Fruit fly (Drosophila melanogaster) whole organism, embryonic: ENCODE results near the gene nAChRbeta1.

Source experiments
- Atf6 ChIP-seq: fragments of 200-800 bp; sonication (Bioruptor generic); IDR thresholded peaks from 2 replicates; pipeline ENCODE4 v1.3.6; 2022; ENCODE audit warnings: missing biosample characterization, missing genetic modification characterization
- C15 ChIP-seq: fragments of 200-800 bp; sonication (Bioruptor generic); IDR thresholded peaks from 3 replicates; pipeline ENCODE4 v1.3.6; 2022; ENCODE audit warnings: missing biosample characterization, missing genetic modification characterization
- CG10543 ChIP-seq: fragments of 200-800 bp; sonication (Bioruptor generic); optimal IDR thresholded peaks from 3 replicates; lab custom pipeline; 2017; ENCODE audit warnings: missing biosample characterization, mild to moderate bottlenecking, missing genetic modification characterization, moderate library complexity
- CG12155 ChIP-seq: fragments of 200-800 bp; sonication (Bioruptor generic); optimal IDR thresholded peaks from 3 replicates; lab custom pipeline; 2016; ENCODE audit warnings: missing biosample characterization, missing genetic modification characterization
- CG12299 ChIP-seq: fragments of 200-800 bp; sonication (Bioruptor generic); optimal IDR thresholded peaks from 2 replicates; lab custom pipeline; 2018; ENCODE audit warnings: missing biosample characterization, mild to moderate bottlenecking, missing genetic modification characterization
- CG12391 ChIP-seq: fragments of 200-800 bp; sonication (Bioruptor generic); optimal IDR thresholded peaks from 3 replicates; lab custom pipeline; 2018; ENCODE audit warnings: missing biosample characterization, mild to moderate bottlenecking, missing genetic modification characterization, moderate library complexity
- CG12942 ChIP-seq: fragments of 200-800 bp; sonication (Bioruptor generic); optimal IDR thresholded peaks from 3 replicates; lab custom pipeline; 2016; ENCODE audit warnings: missing biosample characterization, missing genetic modification characterization
- CG13123 ChIP-seq: fragments of 200-800 bp; sonication (Bioruptor generic); optimal IDR thresholded peaks from 2 replicates; lab custom pipeline; 2016; ENCODE audit warnings: missing biosample characterization, missing genetic modification characterization
- CG13287 ChIP-seq: fragments of 200-800 bp; sonication (Bioruptor generic); IDR thresholded peaks from 2 replicates; pipeline ENCODE4 v1.3.6; 2022; ENCODE audit warnings: missing biosample characterization, missing genetic modification characterization; ENCODE audit not compliant: partially characterized antibody
- CG14860 ChIP-seq: fragments of 200-800 bp; sonication (Bioruptor generic); IDR thresholded peaks from 3 replicates; pipeline ENCODE4 v1.3.6; 2022; ENCODE audit warnings: missing biosample characterization, missing genetic modification characterization; ENCODE audit not compliant: partially characterized antibody
- CG1602 ChIP-seq: fragments of 200-800 bp; sonication (Bioruptor generic); optimal IDR thresholded peaks from 3 replicates; lab custom pipeline; 2016; ENCODE audit warnings: missing biosample characterization, missing genetic modification characterization
- CG1647 ChIP-seq: fragments of 200-800 bp; sonication (Bioruptor generic); optimal IDR thresholded peaks from 3 replicates; lab custom pipeline; 2016; ENCODE audit warnings: missing biosample characterization, missing genetic modification characterization
- CG17359 ChIP-seq: fragments of 200-800 bp; sonication (Bioruptor generic); optimal IDR thresholded peaks from 3 replicates; lab custom pipeline; 2018; ENCODE audit warnings: missing biosample characterization, mild to moderate bottlenecking, missing genetic modification characterization, moderate library complexity
- CG17802 ChIP-seq: fragments of 200-800 bp; sonication (Bioruptor generic); optimal IDR thresholded peaks from 2 replicates; lab custom pipeline; 2018; ENCODE audit warnings: missing biosample characterization, mild to moderate bottlenecking, missing genetic modification characterization, moderate library complexity
- CG33213 ChIP-seq: fragments of 200-800 bp; sonication (Bioruptor generic); optimal IDR thresholded peaks from 3 replicates; lab custom pipeline; 2016; ENCODE audit warnings: missing biosample characterization, missing genetic modification characterization
- CG3847 ChIP-seq: fragments of 200-800 bp; sonication (Bioruptor generic); IDR thresholded peaks from 2 replicates; pipeline ENCODE4 v1.3.6; 2022; ENCODE audit warnings: missing biosample characterization, missing genetic modification characterization
- CG4617 ChIP-seq: fragments of 200-800 bp; sonication (Bioruptor generic); optimal IDR thresholded peaks from 3 replicates; lab custom pipeline; 2016; ENCODE audit warnings: missing biosample characterization, missing genetic modification characterization, borderline replicate concordance
- CG5953 ChIP-seq: fragments of 200-800 bp; sonication (Bioruptor generic); IDR thresholded peaks from 2 replicates; pipeline ENCODE4 v1.3.6; 2022; ENCODE audit warnings: missing biosample characterization, missing genetic modification characterization
- HLHmδ ChIP-seq: fragments of 200-800 bp; sonication (Bioruptor generic); optimal IDR thresholded peaks from 2 replicates; lab custom pipeline; 2018; ENCODE audit warnings: missing biosample characterization, mild to moderate bottlenecking, missing genetic modification characterization, moderate library complexity
- Hey ChIP-seq: fragments of 200-800 bp; sonication (Bioruptor generic); optimal IDR thresholded peaks from 3 replicates; lab custom pipeline; 2018; ENCODE audit warnings: missing biosample characterization, mild to moderate bottlenecking, missing genetic modification characterization
- HmgZ ChIP-seq: fragments of 200-800 bp; sonication (Bioruptor generic); optimal IDR thresholded peaks from 2 replicates; lab custom pipeline; 2018; ENCODE audit warnings: missing biosample characterization, mild to moderate bottlenecking, missing genetic modification characterization
- Max ChIP-seq: fragments of 200-800 bp; sonication (Bioruptor generic); optimal IDR thresholded peaks from 2 replicates; lab custom pipeline; 2016; ENCODE audit warnings: missing biosample characterization, mild to moderate bottlenecking, missing genetic modification characterization
- Mes4 ChIP-seq: fragments of 200-800 bp; sonication (Bioruptor generic); optimal IDR thresholded peaks from 2 replicates; lab custom pipeline; 2016; ENCODE audit warnings: missing biosample characterization, missing genetic modification characterization
- Nf-YC ChIP-seq: fragments of 200-800 bp; optimal IDR thresholded peaks from 3 replicates; lab custom pipeline; 2019; ENCODE audit warnings: missing biosample characterization, mild to moderate bottlenecking, missing genetic modification characterization, moderate library complexity
- NfI ChIP-seq: fragments of 200-800 bp; sonication (Bioruptor generic); optimal IDR thresholded peaks from 3 replicates; lab custom pipeline; 2018; ENCODE audit warnings: missing biosample characterization, mild to moderate bottlenecking, missing genetic modification characterization, moderate library complexity
- Sox100B ChIP-seq: fragments of 200-800 bp; sonication (Bioruptor generic); optimal IDR thresholded peaks from 3 replicates; lab custom pipeline; 2018; ENCODE audit warnings: missing biosample characterization, mild to moderate bottlenecking, missing genetic modification characterization
- Sox102F ChIP-seq: fragments of 200-800 bp; sonication (Bioruptor generic); optimal IDR thresholded peaks from 2 replicates; lab custom pipeline; 2018; ENCODE audit warnings: missing biosample characterization, mild to moderate bottlenecking, missing genetic modification characterization, moderate library complexity
- Sry-β ChIP-seq: fragments of 200-800 bp; sonication (Bioruptor generic); optimal IDR thresholded peaks from 2 replicates; lab custom pipeline; 2018; ENCODE audit warnings: missing biosample characterization, mild to moderate bottlenecking, missing genetic modification characterization, moderate library complexity
- Tbp ChIP-seq: fragments of >200 bp; optimal IDR thresholded peaks from 2 replicates; lab custom pipeline; 2018; ENCODE audit warnings: missing biosample characterization, missing genetic modification characterization
- Usf ChIP-seq: fragments of 200-800 bp; sonication (Bioruptor generic); optimal IDR thresholded peaks from 2 replicates; lab custom pipeline; 2017; ENCODE audit warnings: missing genotype, missing biosample characterization, missing genetic modification characterization
- abd-A ChIP-seq: fragments of 200-800 bp; sonication (Bioruptor generic); optimal IDR thresholded peaks from 3 replicates; lab custom pipeline; 2019; ENCODE audit warnings: missing biosample characterization, mild to moderate bottlenecking, missing genetic modification characterization, moderate library complexity
- bbx ChIP-seq: fragments of 200-800 bp; sonication (Bioruptor generic); IDR thresholded peaks from 2 replicates; pipeline ENCODE4 v1.3.6; 2022; ENCODE audit warnings: missing biosample characterization, missing genetic modification characterization; ENCODE audit not compliant: partially characterized antibody
- cwo ChIP-seq: fragments of 200-800 bp; sonication (Bioruptor generic); optimal IDR thresholded peaks from 3 replicates; lab custom pipeline; 2017; ENCODE audit warnings: missing biosample characterization, missing genetic modification characterization, mild to moderate bottlenecking, moderate library complexity, missing genetic modification reagents
- dmrt11E ChIP-seq: fragments of 200-800 bp; sonication (Bioruptor generic); optimal IDR thresholded peaks from 3 replicates; lab custom pipeline; 2018; ENCODE audit warnings: missing biosample characterization, mild to moderate bottlenecking, missing genetic modification characterization, moderate library complexity
- eve ChIP-seq, 2 experiments: fragments of >200 bp; optimal IDR thresholded peaks; 2 replicates each; lab custom pipeline; 2017; ENCODE audit warnings: missing biosample characterization in 2 of 2, missing genetic modification characterization in 2 of 2
- fd96Cb ChIP-seq: fragments of 200-800 bp; sonication (Bioruptor generic); optimal IDR thresholded peaks from 2 replicates; lab custom pipeline; 2018; ENCODE audit warnings: missing biosample characterization, mild to moderate bottlenecking, missing genetic modification characterization, moderate library complexity
- fru ChIP-seq: fragments of >200 bp; optimal IDR thresholded peaks from 2 replicates; lab custom pipeline; 2017
- gce ChIP-seq: fragments of 200-800 bp; sonication (Bioruptor generic); IDR thresholded peaks from 3 replicates; pipeline ENCODE4 v1.3.6; 2022; ENCODE audit warnings: missing biosample characterization, missing genetic modification characterization
- kay ChIP-seq: fragments of 200-800 bp; sonication (Bioruptor generic); optimal IDR thresholded peaks from 2 replicates; lab custom pipeline; 2016; ENCODE audit warnings: missing biosample characterization, missing genetic modification characterization
- knrl ChIP-seq: fragments of 200-800 bp; sonication (Bioruptor generic); IDR thresholded peaks from 3 replicates; pipeline ENCODE4 v1.3.6; 2022; ENCODE audit warnings: missing biosample characterization, missing genetic modification characterization; ENCODE audit not compliant: partially characterized antibody
- nerfin-1 ChIP-seq: fragments of 200-800 bp; sonication (Bioruptor generic); optimal IDR thresholded peaks from 3 replicates; lab custom pipeline; 2019; ENCODE audit warnings: missing biosample characterization, mild to moderate bottlenecking, missing genetic modification characterization, moderate library complexity
- oc ChIP-seq: fragments of 200-800 bp; sonication (Bioruptor generic); optimal IDR thresholded peaks from 2 replicates; lab custom pipeline; 2018; ENCODE audit warnings: missing biosample characterization, mild to moderate bottlenecking, missing genetic modification characterization, moderate library complexity
- salm ChIP-seq: fragments of 200-800 bp; sonication (Bioruptor generic); optimal IDR thresholded peaks from 2 replicates; lab custom pipeline; 2018; ENCODE audit warnings: missing biosample characterization, mild to moderate bottlenecking, missing genetic modification characterization
- sd ChIP-seq: fragments of 200-800 bp; sonication (Bioruptor generic); optimal IDR thresholded peaks from 3 replicates; lab custom pipeline; 2018; ENCODE audit warnings: missing biosample characterization, mild to moderate bottlenecking, missing genetic modification characterization, moderate library complexity
- sens ChIP-seq: fragments of 200-800 bp; sonication (Bioruptor generic); peaks from one replicate; lab custom pipeline; 2016; ENCODE audit warnings: missing biosample characterization, missing genetic modification characterization
- sqz ChIP-seq: fragments of 200-800 bp; sonication (Bioruptor generic); optimal IDR thresholded peaks from 3 replicates; lab custom pipeline; 2018; ENCODE audit warnings: missing biosample characterization, mild to moderate bottlenecking, missing genetic modification characterization
- sug ChIP-seq: fragments of 200-800 bp; optimal IDR thresholded peaks from 2 replicates; lab custom pipeline; 2019; ENCODE audit warnings: missing biosample characterization, mild to moderate bottlenecking, missing genetic modification characterization, moderate library complexity
- toy ChIP-seq: fragments of 200-800 bp; sonication (Bioruptor generic); IDR thresholded peaks from 2 replicates; pipeline ENCODE4 v1.3.6; 2022; ENCODE audit warnings: missing biosample characterization, missing genetic modification characterization
- trem ChIP-seq: fragments of 200-800 bp; optimal IDR thresholded peaks from 3 replicates; lab custom pipeline; 2019; ENCODE audit warnings: missing biosample characterization, mild to moderate bottlenecking, missing genetic modification characterization, moderate library complexity
- unc-4 ChIP-seq: fragments of 200-800 bp; sonication (Bioruptor generic); IDR thresholded peaks from 2 replicates; pipeline ENCODE4 v1.3.6; 2022; ENCODE audit warnings: missing biosample characterization, missing genetic modification characterization; ENCODE audit not compliant: partially characterized antibody
- vfl ChIP-seq: fragments of 200-800 bp; sonication (Bioruptor generic); optimal IDR thresholded peaks from 2 replicates; lab custom pipeline; 2016; ENCODE audit warnings: missing biosample characterization, missing genetic modification characterization
- wor ChIP-seq: fragments of 200-800 bp; sonication (Bioruptor generic); IDR thresholded peaks from 2 replicates; pipeline ENCODE4 v1.3.6; 2022; ENCODE audit warnings: missing biosample characterization, missing genetic modification characterization

The nAChRbeta1 gene

DNA sequence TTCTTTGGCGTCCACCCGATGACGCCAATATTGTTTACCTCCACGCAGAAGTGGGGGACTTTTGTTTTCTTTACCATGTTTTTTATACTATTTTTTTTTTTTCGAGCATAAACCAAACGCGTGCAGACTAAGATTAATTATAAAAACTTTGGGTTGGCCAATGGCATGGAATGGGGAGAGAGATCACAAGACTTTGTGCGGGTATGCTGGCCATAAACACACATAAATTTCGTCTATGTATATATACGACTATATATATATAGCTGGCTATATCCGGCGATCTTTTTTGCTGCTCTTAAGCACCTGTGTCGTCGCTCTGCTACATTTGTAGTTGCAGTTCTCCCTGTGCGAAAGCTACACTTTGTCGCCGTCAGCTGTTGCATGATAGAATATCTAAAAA, 17.2 kb upstream of the nAChRbeta1 start:
- TF ChIP-seq CG13287 (GFP tag; lab: Robert Waterston, UW) (0 out of 2 replicates have a peak, but pooled peaks have one; percentile 18), fd96Cb (tag; lab: Kevin White, UChicago) (no peak), Mes4 (GFP tag; lab: Kevin White, UChicago) (no peak), CG1602 (GFP tag; lab: Kevin White, UChicago) (no peak), CG12391 (no peak), CG3847 (GFP tag; lab: Robert Waterston, UW) (no peak), Sry-β (GFP tag; lab: Kevin White, UChicago) (no peak), CG17802 (tag; lab: Kevin White, UChicago) (no peak), nerfin-1 (tag; lab: Kevin White, UChicago) (no peak), NfI (peak; percentile 5), eve (GFP tag; optimal IDR thresholded peaks at IDR 0.05; lab: Kevin White, UChicago) (peak in 1 of 2 experiments; percentile 43), Nf-YC (tag; lab: Kevin White, UChicago) (no peak), trem (tag; lab: Kevin White, UChicago) (no peak), CG1647 (no peak), CG5953 (GFP tag; lab: Robert Waterston, UW) (no peak), HmgZ (tag; lab: Kevin White, UChicago) (no peak), wor (GFP tag; lab: Robert Waterston, UW) (no peak), Tbp (GFP tag; lab: Kevin White, UChicago) (no peak), salm (tag; lab: Kevin White, UChicago) (no peak), CG4617 (GFP tag; lab: Kevin White, UChicago) (no peak), sens (GFP tag; lab: Kevin White, UChicago) (peak; percentile 73), CG13123 (no peak), toy (GFP tag; lab: Robert Waterston, UW) (no peak), C15 (no peak), Sox100B (GFP tag; lab: Kevin White, UChicago) (no peak), sd (peak; percentile 53), knrl (GFP tag; lab: Robert Waterston, UW) (no peak), sqz (GFP tag; lab: Kevin White, UChicago) (peak; percentile 12), fru (lab: Kevin White, UChicago) (no peak), vfl (GFP tag; lab: Kevin White, UChicago) (no peak), kay (GFP tag; lab: Kevin White, UChicago) (no peak), gce (GFP tag; lab: Robert Waterston, UW) (no peak), oc (tag; lab: Kevin White, UChicago) (no peak), CG33213 (no peak), cwo (GFP tag; lab: Kevin White, UChicago) (peak; percentile 48), CG10543 (GFP tag; lab: Kevin White, UChicago) (peak; percentile 40)
- TF ChIP-seq, all 482 proteins: peak for 8

DNA sequence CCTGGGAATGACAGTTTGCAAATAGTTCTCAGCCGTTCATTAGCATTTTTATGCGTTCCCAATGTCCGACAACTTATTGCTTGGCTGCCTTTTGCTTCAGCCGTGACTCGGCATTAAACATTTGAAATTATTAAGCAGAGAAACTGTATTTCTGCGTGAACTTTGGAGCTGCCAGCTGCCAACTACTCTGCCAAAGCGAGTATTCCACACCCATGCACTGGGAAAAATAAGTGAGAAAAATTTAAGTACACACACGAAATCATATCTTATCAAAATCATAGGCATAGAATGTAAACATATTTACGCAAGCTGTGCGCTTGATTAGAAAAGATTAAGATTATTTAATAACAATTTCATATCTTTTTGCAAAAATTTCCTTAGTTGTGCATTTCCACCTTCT, 16.2 kb upstream of the nAChRbeta1 start:
- TF ChIP-seq abd-A (tag; lab: Kevin White, UChicago): no peak
- TF ChIP-seq HLHmδ (GFP tag; lab: Kevin White, UChicago): no peak
- TF ChIP-seq Atf6 (GFP tag; lab: Robert Waterston, UW): peak; percentile 74; the same call in 1 of the 2 replicates
- no peak for TF ChIP-seq unc-4
- TF ChIP-seq dmrt11E (tag; lab: Kevin White, UChicago): no peak
- TF ChIP-seq bbx (GFP tag; lab: Robert Waterston, UW): no peak
- peak; percentile 57 for TF ChIP-seq Sox102F (GFP tag; lab: Kevin White, UChicago)
- peak; percentile 26 for TF ChIP-seq CG17359 (tag; lab: Kevin White, UChicago)
- TF ChIP-seq CG12942 (GFP tag; lab: Kevin White, UChicago): no peak
- peak in 1 of 2 experiments; percentile 26 for TF ChIP-seq eve (GFP tag; optimal IDR thresholded peaks at IDR 0.05; lab: Kevin White, UChicago)
- TF ChIP-seq CG12155: peak; percentile 31
- no peak for TF ChIP-seq CG12299 (tag; lab: Kevin White, UChicago)
- TF ChIP-seq CG1647: no peak
- TF ChIP-seq Hey (tag; lab: Kevin White, UChicago): no peak
- peak; percentile 43 for TF ChIP-seq sug (tag; lab: Kevin White, UChicago)
- no peak for TF ChIP-seq CG14860 (GFP tag; lab: Robert Waterston, UW)
- no peak for TF ChIP-seq Max
- TF ChIP-seq Usf (GFP tag; lab: Kevin White, UChicago): no peak
